Worm (Caenorhabditis elegans): ENCODE results near the gene K08D12.8.

ce11 chrIV:1687151-1687550 is 38.8 kb upstream of the K08D12.8 start:
- TF ChIP-seq ztf-29 (GFP tag; IDR thresholded peaks at IDR 0.05) (no peak), T22C8.4 (GFP tag; IDR thresholded peaks at IDR 0.05) (no peak), flt-1 (GFP tag; IDR thresholded peaks at IDR 0.05) (peak; percentile 59; the same call in 1 of the 2 replicates), ref-1 (GFP tag; conservative IDR thresholded peaks at IDR 0.05) (0 out of 2 replicates have a peak, but pooled peaks have one; percentile 24), tab-1 (GFP tag; IDR thresholded peaks at IDR 0.05) (no peak), klf-2 (GFP tag; conservative IDR thresholded peaks at IDR 0.05) (0 out of 2 replicates have a peak, but pooled peaks have one; percentile 40), med-1 (GFP tag; optimal IDR thresholded peaks at IDR 0.05; ENCODE audit: insufficient read depth) (no peak), cog-1 (tag; optimal IDR thresholded peaks at IDR 0.05) (no peak)

All from whole organism, midembryonic.